Worm (Caenorhabditis elegans): ENCODE measurements around the gene nhr-31.
A peak's percentile ranks its signal among the peaks of the same experiment; 100 is the strongest.

nhr-31 gene

ce11 chrIV:8052694-8053093 is 23.4 kb upstream of the nhr-31 start:
- TF ChIP-seq C06A6.2 (GFP tag; conservative IDR thresholded peaks at IDR 0.05) (no peak), egl-44 (GFP tag; IDR thresholded peaks at IDR 0.05) (no peak), lin-40 (tag; optimal IDR thresholded peaks at IDR 0.05) (no peak), lir-1 (GFP tag; conservative IDR thresholded peaks at IDR 0.05) (no peak), T07F8.4 (tag; optimal IDR thresholded peaks at IDR 0.05) (no peak), F10E7.11 (tag; optimal IDR thresholded peaks at IDR 0.05) (no peak)

- TF ChIP-seq rpc-1 (optimal IDR thresholded peaks at IDR 0.05) (no peak), rpc-1 (tag; optimal IDR thresholded peaks at IDR 0.05) (no peak), hmg-1.2 (GFP tag; IDR thresholded peaks at IDR 0.05) (peak; percentile 78), snpc-3.4 (tag; optimal IDR thresholded peaks at IDR 0.05) (no peak)
Measured at ce11 chrIV:8048083-8048482, 18.8 kb upstream of the nhr-31 start.

- no peak for TF ChIP-seq D2030.7 (GFP tag; IDR thresholded peaks at IDR 0.05)
- TF ChIP-seq madf-10 (tag; optimal IDR thresholded peaks at IDR 0.05): no peak
- no peak for TF ChIP-seq F23B12.7 (tag; optimal IDR thresholded peaks at IDR 0.05; ENCODE audit: insufficient read depth)
- no peak for TF ChIP-seq B0019.2 (GFP tag; conservative IDR thresholded peaks at IDR 0.05)
- no peak for TF ChIP-seq F49E8.2 (tag; optimal IDR thresholded peaks at IDR 0.05; ENCODE audit: insufficient read depth)
- TF ChIP-seq F57A8.1 (GFP tag; optimal IDR thresholded peaks at IDR 0.05): no peak
- no peak for TF ChIP-seq repo-1 (tag; optimal IDR thresholded peaks at IDR 0.05)
- no peak for TF ChIP-seq fkh-3 (tag; optimal IDR thresholded peaks at IDR 0.05)
- no peak for TF ChIP-seq ama-1 (optimal IDR thresholded peaks at IDR 0.05)
- TF ChIP-seq ama-1 (GFP tag; optimal IDR thresholded peaks at IDR 0.05): no peak
- TF ChIP-seq gei-17 (GFP tag; optimal IDR thresholded peaks at IDR 0.05): no peak
- TF ChIP-seq F39B2.1 (GFP tag; IDR thresholded peaks at IDR 0.05): no peak
- TF ChIP-seq F33H1.4 (GFP tag; IDR thresholded peaks at IDR 0.05): no peak
Measured at ce11 chrIV:8044574-8044973, 15.3 kb upstream of the nhr-31 start, which contains the start of gene nhr-258. TSS of gene nhr-258 (plus strand) at chrIV:8044938.

DNA sequence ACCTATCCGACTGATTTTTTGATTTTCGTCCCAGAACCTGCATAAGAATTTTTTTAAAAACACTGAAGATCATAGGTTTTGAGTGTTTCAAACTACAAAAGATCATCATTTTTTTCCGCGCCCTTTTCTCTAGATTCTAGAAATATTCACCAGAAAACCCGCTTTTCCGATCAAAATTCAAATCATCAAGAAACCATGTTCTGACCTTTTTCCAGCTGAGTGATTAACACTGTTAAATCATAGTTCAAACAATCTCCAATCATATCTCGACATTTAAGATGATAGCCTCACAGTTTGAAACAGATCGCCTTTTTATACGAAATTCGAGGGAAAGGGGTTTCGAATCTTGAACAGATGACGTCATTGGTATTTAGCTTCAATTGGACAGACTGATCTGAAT is 14.4 kb upstream of the nhr-31 start:
- TF ChIP-seq hrde-1 (tag; optimal IDR thresholded peaks at IDR 0.05; ENCODE audit: borderline replicate concordance): no peak
- peak; percentile 13 for TF ChIP-seq atf-7 (tag; optimal IDR thresholded peaks at IDR 0.05)
- TF ChIP-seq K12H6.12 (tag; optimal IDR thresholded peaks at IDR 0.05): no peak
- no peak for TF ChIP-seq C17E4.6 (GFP tag; IDR thresholded peaks at IDR 0.05)

ce11 chrIV:8042897-8043296 is 13.6 kb upstream of the nhr-31 start:
- no peak for TF ChIP-seq lin-26 (GFP tag; IDR thresholded peaks at IDR 0.05)
- TF ChIP-seq ccch-3 (GFP tag; optimal IDR thresholded peaks at IDR 0.05): no peak
- TF ChIP-seq ama-1 (optimal IDR thresholded peaks at IDR 0.05): no peak
- no peak for TF ChIP-seq ama-1 (GFP tag; optimal IDR thresholded peaks at IDR 0.05)
- no peak for TF ChIP-seq zim-3 (tag; optimal IDR thresholded peaks at IDR 0.05)
- TF ChIP-seq egrh-3 (GFP tag; IDR thresholded peaks at IDR 0.05): no peak
- TF ChIP-seq die-1 (tag; optimal IDR thresholded peaks at IDR 0.05): no peak
- no peak for TF ChIP-seq lag-1 (GFP tag; IDR thresholded peaks at IDR 0.05)
- no peak for TF ChIP-seq aptf-3 (GFP tag; IDR thresholded peaks at IDR 0.05)
- TF ChIP-seq ekl-4 (GFP tag; IDR thresholded peaks at IDR 0.05): no peak
- no peak for TF ChIP-seq aptf-2 (GFP tag; conservative IDR thresholded peaks at IDR 0.05)
- TF ChIP-seq nfya-1 (tag; optimal IDR thresholded peaks at IDR 0.05; ENCODE audit: borderline replicate concordance, insufficient read depth): no peak
- no peak for TF ChIP-seq bed-1 (GFP tag; IDR thresholded peaks at IDR 0.05)
- no peak for TF ChIP-seq pbrm-1 (GFP tag; IDR thresholded peaks at IDR 0.05)
- TF ChIP-seq F23B12.7 (tag; optimal IDR thresholded peaks at IDR 0.05; ENCODE audit: insufficient read depth): no peak
- no peak for TF ChIP-seq mes-4 (tag; optimal IDR thresholded peaks at IDR 0.05)
- TF ChIP-seq ceh-79 (tag; optimal IDR thresholded peaks at IDR 0.05): no peak
- TF ChIP-seq dpff-1 (tag; optimal IDR thresholded peaks at IDR 0.05): no peak
- no peak for TF ChIP-seq hlh-26 (GFP tag; conservative IDR thresholded peaks at IDR 0.05)
- no peak for TF ChIP-seq hlh-12 (tag; optimal IDR thresholded peaks at IDR 0.05)
- TF ChIP-seq tbx-9 (tag; optimal IDR thresholded peaks at IDR 0.05; ENCODE audit: borderline replicate concordance): no peak

Data from whole organism, young adult.